Worm (Caenorhabditis elegans) whole organism, midembryonic: Measurements from ENCODE around the gene cutl-12.

Experiments
- cog-1 ChIP-seq: sonication (generic microtip); optimal IDR thresholded peaks from 2 replicates; lab custom pipeline; 2016; ENCODE audit warnings: missing genetic modification characterization, missing compliant biosample characterization
- flt-1 ChIP-seq: fragments of 200-800 bp; sonication (Bioruptor generic); IDR thresholded peaks from 2 replicates; pipeline ENCODE4 v1.3.6; 2022; ENCODE audit warnings: missing genetic modification characterization, missing compliant biosample characterization
- med-1 ChIP-seq: sonication (generic microtip); optimal IDR thresholded peaks from 2 replicates; lab custom pipeline; 2017; ENCODE audit warnings: missing genetic modification characterization, mild to moderate bottlenecking, missing compliant biosample characterization, antibody characterized with exemption, missing genetic modification reagents; ENCODE audit not compliant: insufficient read depth
- tab-1 ChIP-seq: fragments of 200-800 bp; sonication (Bioruptor generic); IDR thresholded peaks from 2 replicates; pipeline ENCODE4 v1.3.6; 2022; ENCODE audit warnings: missing genetic modification characterization, missing compliant biosample characterization

DNA sequence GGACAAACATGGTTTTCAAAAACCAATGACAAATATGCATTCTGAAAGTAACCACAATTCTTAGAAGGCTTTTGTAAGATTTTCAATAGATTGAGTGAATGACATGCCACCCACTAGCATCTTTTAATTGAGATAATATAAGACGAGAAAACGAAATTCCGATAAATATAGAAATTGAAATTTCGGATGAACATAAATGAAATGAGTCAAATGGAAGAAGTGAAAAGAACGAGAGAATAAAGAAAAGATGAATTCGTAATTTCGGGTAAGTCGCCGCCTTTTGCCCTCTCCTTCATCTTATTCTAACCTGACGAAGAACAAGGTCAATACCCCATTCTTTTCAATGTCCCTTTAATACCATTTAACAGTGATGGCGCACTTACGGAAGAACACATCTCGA lies 8.1 kb upstream of the cutl-12 start:
- no peak for TF ChIP-seq med-1 (GFP tag; lab: Kevin White, UChicago)
- no peak for TF ChIP-seq cog-1 (tag; lab: Kevin White, UChicago)
- no peak for TF ChIP-seq tab-1 (GFP tag; lab: Robert Waterston, UW)
- no peak for TF ChIP-seq flt-1
